Fruit fly (Drosophila melanogaster): ENCODE measurements around the gene Cyp4e3.

Cyp4e3 gene

DNA sequence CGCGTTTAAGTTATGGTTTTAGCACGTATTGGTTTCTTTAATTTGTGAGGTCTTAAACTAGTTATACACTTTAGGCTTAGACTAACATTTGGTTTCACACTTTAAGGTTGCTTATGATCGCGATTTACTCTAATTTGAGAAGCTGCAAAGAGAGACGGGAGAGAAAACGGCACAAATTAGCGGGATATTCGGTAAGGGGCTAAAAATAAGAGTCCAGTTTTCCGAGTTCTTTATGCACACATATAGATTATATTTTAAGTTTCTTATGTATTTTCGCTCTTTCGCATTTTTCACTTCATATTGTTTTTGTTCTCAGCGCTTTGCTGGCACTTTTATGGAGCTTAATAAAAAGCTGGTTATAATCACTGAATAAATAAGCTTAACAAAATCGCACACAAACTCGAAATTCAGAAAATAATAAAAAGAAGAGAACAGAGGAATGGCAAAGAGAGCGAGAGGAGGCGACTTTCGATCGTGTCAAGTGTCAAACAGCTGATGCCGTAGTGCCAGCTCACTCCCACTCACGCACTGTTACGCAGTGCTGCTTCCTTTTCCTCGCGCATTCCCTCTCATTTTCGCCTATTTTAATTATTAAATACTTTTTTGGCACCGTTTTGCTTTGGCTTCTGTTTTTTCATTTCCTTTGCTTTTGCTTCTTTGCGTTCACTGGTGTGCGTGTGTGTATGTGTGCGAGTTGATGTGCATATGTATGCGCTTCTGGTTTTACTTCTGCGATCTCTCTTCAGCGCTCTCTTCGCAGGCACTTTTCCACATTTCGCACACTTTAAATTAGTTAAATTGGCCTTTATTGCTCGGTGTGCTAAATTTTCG lies 51.6 kb downstream of the Cyp4e3 start (continued):
- TF ChIP-seq CG6813 (GFP tag; optimal IDR thresholded peaks at IDR 0.05) = no peak
- no peak for TF ChIP-seq Oaz (GFP tag; IDR thresholded peaks at IDR 0.05)
- TF ChIP-seq Oli (tag; optimal IDR thresholded peaks at IDR 0.05) = no peak
- no peak for TF ChIP-seq gt (GFP tag; IDR thresholded peaks at IDR 0.05)
- no peak for TF ChIP-seq jigr1 (GFP tag; IDR thresholded peaks at IDR 0.05)
- peak; percentile 41 for TF ChIP-seq CG3281 (GFP tag; optimal IDR thresholded peaks at IDR 0.05)
- no peak for TF ChIP-seq Blimp-1 (GFP tag; optimal IDR thresholded peaks at IDR 0.05)
- TF ChIP-seq BEAF-32 (GFP tag; optimal IDR thresholded peaks at IDR 0.05) = no peak
- TF ChIP-seq CG7963 (GFP tag; IDR thresholded peaks at IDR 0.05; ENCODE audit: partially characterized antibody) = no peak
- no peak for TF ChIP-seq wor (GFP tag; IDR thresholded peaks at IDR 0.05)
- TF ChIP-seq Hr78 (GFP tag; optimal IDR thresholded peaks at IDR 0.05) = peak in 1 of 2 experiments; percentile 74
- peak; percentile 26 for TF ChIP-seq CG15514 (GFP tag; optimal IDR thresholded peaks at IDR 0.05)
- peak; percentile 5 for TF ChIP-seq bcd (GFP tag; optimal IDR thresholded peaks at IDR 0.05)
- TF ChIP-seq CG34422 (GFP tag; IDR thresholded peaks at IDR 0.05) = peak; percentile 48; the same call in 1 of the 3 replicates
- no peak for TF ChIP-seq Bteb2 (GFP tag; optimal IDR thresholded peaks at IDR 0.05)
- TF ChIP-seq HHEX (GFP tag; optimal IDR thresholded peaks at IDR 0.05) = no peak
- no peak for TF ChIP-seq fd96Cb (tag; optimal IDR thresholded peaks at IDR 0.05)
- TF ChIP-seq lbe (GFP tag; optimal IDR thresholded peaks at IDR 0.05) = peak; percentile 39
- TF ChIP-seq fu2 (GFP tag; optimal IDR thresholded peaks at IDR 0.05) = no peak
- no peak for TF ChIP-seq pita (GFP tag; optimal IDR thresholded peaks at IDR 0.05)
- no peak for TF ChIP-seq CG17612 (GFP tag; IDR thresholded peaks at IDR 0.05)
- peak; percentile 78 for TF ChIP-seq CG1832 (GFP tag; optimal IDR thresholded peaks at IDR 0.05)
- no peak for TF ChIP-seq CG3838 (GFP tag; optimal IDR thresholded peaks at IDR 0.05)
- TF ChIP-seq CG2875 (GFP tag; optimal IDR thresholded peaks at IDR 0.05) = no peak
- no peak for TF ChIP-seq kah (GFP tag; optimal IDR thresholded peaks at IDR 0.05)
- no peak for TF ChIP-seq sim (GFP tag; IDR thresholded peaks at IDR 0.05)
- no peak for TF ChIP-seq CG4360 (GFP tag; IDR thresholded peaks at IDR 0.05)
- no peak for TF ChIP-seq CG9817 (tag; optimal IDR thresholded peaks at IDR 0.05)
- TF ChIP-seq mld (GFP tag; IDR thresholded peaks at IDR 0.05; ENCODE audit: partially characterized antibody) = no peak
- no peak for TF ChIP-seq Doc2 (GFP tag; IDR thresholded peaks at IDR 0.05)
- no peak for TF ChIP-seq E2f2 (GFP tag; IDR thresholded peaks at IDR 0.05)
- TF ChIP-seq CG30403 (GFP tag; optimal IDR thresholded peaks at IDR 0.05) = no peak
- TF ChIP-seq so (GFP tag; IDR thresholded peaks at IDR 0.05) = peak; percentile 56; the same call in 1 of the 3 replicates
- no peak for TF ChIP-seq fru (optimal IDR thresholded peaks at IDR 0.05)
- peak in 1 of 2 experiments; percentile 11 for TF ChIP-seq insv (GFP tag; optimal IDR thresholded peaks at IDR 0.05)
- TF ChIP-seq ERR (GFP tag; optimal IDR thresholded peaks at IDR 0.05) = no peak
- no peak for TF ChIP-seq aop (GFP tag; IDR thresholded peaks at IDR 0.05)
- TF ChIP-seq otp (GFP tag; IDR thresholded peaks at IDR 0.05) = 0 out of 3 replicates have a peak, but pooled peaks have one; percentile 21
- peak; percentile 40 to 78 for TF ChIP-seq crp (GFP tag; optimal IDR thresholded peaks at IDR 0.05)
- TF ChIP-seq CG8478 (optimal IDR thresholded peaks at IDR 0.05) = no peak
- no peak for TF ChIP-seq CG15696 (tag; optimal IDR thresholded peaks at IDR 0.05)
- no peak for TF ChIP-seq Eip74EF (GFP tag; optimal IDR thresholded peaks at IDR 0.05)
- no peak for TF ChIP-seq lmd (GFP tag; IDR thresholded peaks at IDR 0.05)
- TF ChIP-seq CG4820 (GFP tag; optimal IDR thresholded peaks at IDR 0.05) = no peak
- peak; percentile 74 for TF ChIP-seq corto (GFP tag; optimal IDR thresholded peaks at IDR 0.05)
- peak; percentile 14 for TF ChIP-seq mirr (GFP tag; optimal IDR thresholded peaks at IDR 0.05)
- no peak for TF ChIP-seq NC2α (GFP tag; optimal IDR thresholded peaks at IDR 0.05)
- no peak for TF ChIP-seq CG6272 (GFP tag; IDR thresholded peaks at IDR 0.05)

Data from whole organism, embryonic.